Worm (Caenorhabditis elegans) whole organism, L4 larva: ENCODE data around the gene amx-1.
A peak's percentile ranks its signal among the peaks of the same experiment; 100 is the strongest.
"Not testable (repeated sequence)": the region's sequence is repeated elsewhere in the genome, so short reads cannot be mapped to it uniquely, and the experiment has no call there.

Experiments
- D1046.2 ChIP-seq: fragments of 200-800 bp; sonication (Bioruptor generic); IDR thresholded peaks from 2 replicates; pipeline ENCODE4 v1.3.6; 2022; ENCODE audit warnings: missing genetic modification characterization, missing compliant biosample characterization
- F37D6.2 ChIP-seq: sonication (generic microtip); optimal IDR thresholded peaks from 2 replicates; lab custom pipeline; 2016; ENCODE audit warnings: mild to moderate bottlenecking, missing genetic modification characterization, missing compliant biosample characterization
- T20F7.1 ChIP-seq: fragments of 200-800 bp; sonication (Bioruptor generic); optimal IDR thresholded peaks from 2 replicates; lab custom pipeline; 2018; ENCODE audit warnings: mild to moderate bottlenecking, missing genetic modification characterization, missing compliant biosample characterization
- Y105C5A.15 ChIP-seq: fragments of 200-800 bp; sonication (Bioruptor generic); IDR thresholded peaks from 2 replicates; pipeline ENCODE4 v1.3.6; 2022; ENCODE audit warnings: missing genetic modification characterization, missing compliant biosample characterization
- Y75B8A.6 ChIP-seq: fragments of 200-800 bp; sonication (Bioruptor generic); IDR thresholded peaks from 2 replicates; pipeline ENCODE4 v1.3.6; 2022; ENCODE audit warnings: missing genetic modification reagents, missing genetic modification characterization, missing compliant biosample characterization
- ZK337.2 ChIP-seq: fragments of 200-800 bp; sonication (Bioruptor generic); IDR thresholded peaks from 2 replicates; pipeline ENCODE4 v1.3.6; 2022; ENCODE audit warnings: missing genetic modification reagents, missing genetic modification characterization, missing compliant biosample characterization
- ZK546.5 ChIP-seq, 2 experiments: sonication (generic microtip); optimal IDR thresholded peaks; 2 replicates each; lab custom pipeline; 2017; ENCODE audit warnings: missing biosample characterization in 2 of 2, missing genetic modification characterization in 2 of 2
- aly-2 ChIP-seq: sonication (generic microtip); optimal IDR thresholded peaks from 2 replicates; lab custom pipeline; 2018; ENCODE audit warnings: missing biosample characterization, missing genetic modification characterization
- ama-1 ChIP-seq: fragments of 150-350 bp; optimal IDR thresholded peaks from 2 replicates; lab custom pipeline; 2014; ENCODE audit warnings: inconsistent platforms, mixed read lengths
- attf-4 ChIP-seq: sonication (generic microtip); optimal IDR thresholded peaks from 3 replicates; lab custom pipeline; 2017; ENCODE audit warnings: missing biosample characterization, missing genetic modification characterization
- ceh-28 ChIP-seq: fragments of 150-350 bp; optimal IDR thresholded peaks from 2 replicates; lab custom pipeline; 2014; ENCODE audit warnings: missing biosample characterization, missing genetic modification reagents, missing genetic modification characterization
- ces-1 ChIP-seq: fragments of 150-350 bp; sonication (generic microtip); optimal IDR thresholded peaks from 4 replicates; lab custom pipeline; 2014; ENCODE audit warnings: missing biosample characterization, missing genetic modification reagents, missing genetic modification characterization
- ctbp-1 ChIP-seq: fragments of 200-800 bp; sonication (Bioruptor generic); IDR thresholded peaks from 2 replicates; pipeline ENCODE4 v1.3.6; 2022; ENCODE audit warnings: missing genetic modification reagents, missing genetic modification characterization, missing compliant biosample characterization
- daf-16 ChIP-seq, 3 experiments: sonication (generic microtip); optimal IDR thresholded peaks; 2 replicates each; lab custom pipeline; 2016 to 2017; ENCODE audit warnings: missing genetic modification characterization in 3 of 3, missing genetic modification reagents in 3 of 3, mild to moderate bottlenecking in 2 of 3, missing compliant biosample characterization in 2 of 3, missing biosample characterization in 1 of 3, moderate library complexity in 1 of 3
- daf-19 ChIP-seq: fragments of 200-800 bp; sonication (Bioruptor generic); conservative IDR thresholded peaks from 2 replicates; pipeline ENCODE4 v1.3.6; 2022; ENCODE audit warnings: missing genetic modification characterization, missing compliant biosample characterization
- dmd-6 ChIP-seq: fragments of 200-800 bp; sonication (Bioruptor generic); IDR thresholded peaks from 2 replicates; pipeline ENCODE4 v1.3.6; 2022; ENCODE audit warnings: missing genetic modification reagents, missing genetic modification characterization, missing compliant biosample characterization
- duxl-1 ChIP-seq: sonication (generic microtip); optimal IDR thresholded peaks from 2 replicates; lab custom pipeline; 2016; ENCODE audit warnings: mild to moderate bottlenecking, missing genetic modification characterization, moderate library complexity, missing compliant biosample characterization; ENCODE audit not compliant: poor library complexity
- dve-1 ChIP-seq: sonication (generic microtip); optimal IDR thresholded peaks from 2 replicates; lab custom pipeline; 2017; ENCODE audit warnings: antibody characterized with exemption, mild to moderate bottlenecking, missing genetic modification characterization, missing compliant biosample characterization; ENCODE audit not compliant: insufficient read depth
- egl-43 ChIP-seq: fragments of 200-800 bp; sonication (Bioruptor generic); IDR thresholded peaks from 2 replicates; pipeline ENCODE4 v1.3.6; 2022; ENCODE audit warnings: missing genetic modification reagents, missing genetic modification characterization, missing compliant biosample characterization
- hif-1 ChIP-seq, 2 experiments: sonication (generic microtip); optimal IDR thresholded peaks; 2 replicates each; lab custom pipeline; 2016 to 2017; ENCODE audit warnings: missing compliant biosample characterization in 2 of 2, missing genetic modification characterization in 2 of 2, missing genetic modification reagents in 2 of 2, missing genotype in 2 of 2, mild to moderate bottlenecking in 1 of 2
- hlh-11 ChIP-seq: fragments of 200-800 bp; sonication (Bioruptor generic); optimal IDR thresholded peaks from 2 replicates; lab custom pipeline; 2018; ENCODE audit warnings: mild to moderate bottlenecking, missing genetic modification characterization, missing compliant biosample characterization
- lim-7 ChIP-seq: fragments of 200-800 bp; sonication (Bioruptor generic); IDR thresholded peaks from 2 replicates; pipeline ENCODE4 v1.3.6; 2022; ENCODE audit warnings: missing genetic modification characterization, missing compliant biosample characterization
- lin-1 ChIP-seq: fragments of 200-800 bp; sonication (Bioruptor generic); IDR thresholded peaks from 2 replicates; pipeline ENCODE4 v1.3.6; 2022; ENCODE audit warnings: missing genetic modification reagents, missing genetic modification characterization, missing compliant biosample characterization
- lin-15B ChIP-seq: fragments of 150-350 bp; sonication (generic microtip); optimal IDR thresholded peaks from 3 replicates; lab custom pipeline; 2014; ENCODE audit warnings: missing biosample characterization, missing genetic modification characterization
- lin-38 ChIP-seq: fragments of 200-800 bp; sonication (Bioruptor generic); IDR thresholded peaks from 2 replicates; pipeline ENCODE4 v1.3.6; 2022; ENCODE audit warnings: missing genetic modification reagents, missing genetic modification characterization, missing compliant biosample characterization
- lsy-2 ChIP-seq, 2 experiments: fragments of 150-350 bp in 1 of 2; sonication (generic microtip) in 1 of 2; optimal IDR thresholded peaks; 2 replicates each; lab custom pipeline; 2014 to 2017; ENCODE audit warnings: missing biosample characterization in 2 of 2, missing genetic modification characterization in 2 of 2
- madf-5 ChIP-seq, 2 experiments: fragments of 200-800 bp; sonication (Bioruptor generic); IDR thresholded peaks; 2 replicates each; pipeline ENCODE4 v1.3.6; 2022; ENCODE audit warnings: missing compliant biosample characterization in 2 of 2, missing genetic modification characterization in 2 of 2
- mdl-1 ChIP-seq, 2 experiments: fragments of 150-350 bp in 1 of 2; sonication (generic microtip) in 1 of 2; optimal IDR thresholded peaks; 2 replicates each; lab custom pipeline; 2014 to 2017; ENCODE audit warnings: missing biosample characterization in 2 of 2, missing genetic modification characterization in 2 of 2
- mdt-29 ChIP-seq: fragments of 200-800 bp; sonication (Bioruptor generic); IDR thresholded peaks from 2 replicates; pipeline ENCODE4 v1.3.6; 2022; ENCODE audit warnings: missing genetic modification reagents, missing genetic modification characterization, missing compliant biosample characterization
- mes-2 ChIP-seq: sonication (generic microtip); optimal IDR thresholded peaks from 2 replicates; lab custom pipeline; 2016; ENCODE audit warnings: missing genotype, mild to moderate bottlenecking, missing genetic modification characterization, missing compliant biosample characterization; ENCODE audit not compliant: poor library complexity, severe bottlenecking
- mxl-2 ChIP-seq: fragments of 200-800 bp; sonication (Bioruptor generic); conservative IDR thresholded peaks from 2 replicates; pipeline ENCODE4 v1.3.6; 2022; ENCODE audit warnings: missing genetic modification reagents, missing genetic modification characterization, missing compliant biosample characterization
- nhr-10 ChIP-seq: fragments of 150-350 bp; optimal IDR thresholded peaks from 2 replicates; lab custom pipeline; 2014; ENCODE audit warnings: missing biosample characterization, missing genetic modification characterization
- nhr-237 ChIP-seq: sonication (generic microtip); optimal IDR thresholded peaks from 2 replicates; lab custom pipeline; 2017; ENCODE audit warnings: missing biosample characterization, missing genetic modification characterization
- nhr-28 ChIP-seq: fragments of 150-350 bp; optimal IDR thresholded peaks from 2 replicates; lab custom pipeline; 2014; ENCODE audit warnings: missing biosample characterization, missing genetic modification characterization
- nhr-42 ChIP-seq: fragments of 200-800 bp; sonication (Bioruptor generic); IDR thresholded peaks from 2 replicates; pipeline ENCODE4 v1.3.6; 2022; ENCODE audit warnings: missing genetic modification characterization, missing compliant biosample characterization
- nhr-6 ChIP-seq: fragments of 150-350 bp; optimal IDR thresholded peaks from 2 replicates; lab custom pipeline; 2014; ENCODE audit warnings: missing biosample characterization, missing genetic modification characterization
- nhr-77 ChIP-seq: fragments of 150-350 bp; optimal IDR thresholded peaks from 2 replicates; lab custom pipeline; 2014; ENCODE audit warnings: missing biosample characterization, missing genetic modification characterization
- pha-4 ChIP-seq, 2 experiments: fragments of 150-350 bp in 1 of 2; fragments of 200-800 bp in 1 of 2; sonication (Bioruptor generic) in 1 of 2; IDR thresholded peaks in 1 of 2; optimal IDR thresholded peaks in 1 of 2; 2 replicates each; pipeline versions ENCODE4 v1.3.6 to Lab custom; 2014 to 2022; ENCODE audit warnings: missing genetic modification characterization in 2 of 2, missing genetic modification reagents in 2 of 2, missing biosample characterization in 1 of 2, missing compliant biosample characterization in 1 of 2
- php-3 ChIP-seq: fragments of 200-800 bp; sonication (Bioruptor generic); IDR thresholded peaks from 2 replicates; pipeline ENCODE4 v1.3.6; 2022; ENCODE audit warnings: missing genetic modification reagents, missing genetic modification characterization, missing compliant biosample characterization
- pqm-1 ChIP-seq: sonication (generic microtip); optimal IDR thresholded peaks from 2 replicates; lab custom pipeline; 2017; ENCODE audit warnings: missing biosample characterization, missing genetic modification characterization
- sdz-12 ChIP-seq: fragments of 200-800 bp; sonication (Bioruptor generic); optimal IDR thresholded peaks from 2 replicates; lab custom pipeline; 2018; ENCODE audit warnings: mild to moderate bottlenecking, missing genetic modification characterization, missing compliant biosample characterization
- snpc-4 ChIP-seq: fragments of 150-350 bp; optimal IDR thresholded peaks from 2 replicates; lab custom pipeline; 2014; ENCODE audit warnings: missing biosample characterization, missing genetic modification characterization
- spr-3 ChIP-seq: fragments of 200-800 bp; sonication (Bioruptor generic); optimal IDR thresholded peaks from 2 replicates; lab custom pipeline; 2018; ENCODE audit warnings: mild to moderate bottlenecking, missing genetic modification characterization, missing compliant biosample characterization
- unc-130 ChIP-seq: sonication (generic microtip); optimal IDR thresholded peaks from 2 replicates; lab custom pipeline; 2016; ENCODE audit warnings: missing genetic modification reagents, missing genetic modification characterization, missing compliant biosample characterization
- vab-7 ChIP-seq: fragments of 200-800 bp; sonication (Bioruptor generic); IDR thresholded peaks from 2 replicates; pipeline ENCODE4 v1.3.6; 2022; ENCODE audit warnings: missing genetic modification reagents, missing genetic modification characterization, missing compliant biosample characterization
- zag-1 ChIP-seq: fragments of 150-350 bp; optimal IDR thresholded peaks from 2 replicates; lab custom pipeline; 2014; ENCODE audit warnings: missing biosample characterization, missing genetic modification characterization
- zfp-2 ChIP-seq: sonication (generic microtip); optimal IDR thresholded peaks from 2 replicates; lab custom pipeline; 2016; ENCODE audit warnings: mild to moderate bottlenecking, missing genetic modification characterization, missing compliant biosample characterization
- ztf-11 ChIP-seq: fragments of 150-350 bp; optimal IDR thresholded peaks from 2 replicates; lab custom pipeline; 2014; ENCODE audit warnings: missing biosample characterization, missing genetic modification characterization

The amx-1 gene

ce11 chrIII:3858003-3858402 lies 35.8 kb downstream of the amx-1 start:
- TF ChIP-seq php-3: 0 out of 2 replicates have a peak, but pooled peaks have one; percentile 30
- peak in 1 of 2 experiments; percentile 30 for TF ChIP-seq lsy-2 (tag; optimal IDR thresholded peaks at IDR 0.05; lab: Kevin White, UChicago)
- peak; percentile 8 for TF ChIP-seq nhr-28 (tag; lab: Kevin White, UChicago)
- TF ChIP-seq mxl-2: 0 out of 2 replicates have a peak, but pooled peaks have one; percentile 22
- peak; percentile 69 for TF ChIP-seq dmd-6
- not testable (repeated sequence) for TF ChIP-seq daf-16 (GFP tag; optimal IDR thresholded peaks at IDR 0.05; lab: Kevin White, UChicago)
- TF ChIP-seq daf-16 (tag; optimal IDR thresholded peaks at IDR 0.05; lab: Kevin White, UChicago): peak; percentile 91
- TF ChIP-seq dve-1 (tag; lab: Kevin White, UChicago): peak; percentile 46
- TF ChIP-seq hlh-11 (tag; lab: Kevin White, UChicago): peak; percentile 40

ce11 chrIII:3862918-3863385 lies 40.7 kb downstream of the amx-1 start, which contains the start of gene brc-1:
Gene brc-1, minus strand, starts transcription at chrIII:3862968.
- no peak for TF ChIP-seq sdz-12 (GFP tag; lab: Kevin White, UChicago)
- TF ChIP-seq lim-7 (GFP tag; lab: Robert Waterston, UW): peak; percentile 57; the same call in 1 of the 2 replicates
- TF ChIP-seq pha-4 (GFP tag; IDR thresholded peaks at IDR 0.05; lab: Robert Waterston, UW): peak; percentile 69
- no peak for TF ChIP-seq pha-4 (tag; optimal IDR thresholded peaks at IDR 0.05; lab: Kevin White, UChicago)
- no peak for TF ChIP-seq daf-19 (GFP tag; lab: Robert Waterston, UW)
- TF ChIP-seq mes-2 (tag; lab: Kevin White, UChicago): peak; percentile 87
- peak; percentile 86 for TF ChIP-seq nhr-77 (tag; lab: Kevin White, UChicago)
- no peak for TF ChIP-seq mdt-29 (GFP tag; lab: Robert Waterston, UW)
- peak; percentile 51 to 84 for TF ChIP-seq mdl-1 (tag; optimal IDR thresholded peaks at IDR 0.05; lab: Kevin White, UChicago)
- TF ChIP-seq spr-3: peak; percentile 30
- TF ChIP-seq hif-1 (tag; optimal IDR thresholded peaks at IDR 0.05; lab: Kevin White, UChicago): peak; percentile 33 to 90
- peak; percentile 73 for TF ChIP-seq T20F7.1 (GFP tag; lab: Kevin White, UChicago)
- peak; percentile 66 for TF ChIP-seq lin-15B
- no peak for TF ChIP-seq ces-1 (GFP tag; lab: Kevin White, UChicago)
- no peak for TF ChIP-seq ztf-11 (tag; lab: Kevin White, UChicago)
- TF ChIP-seq lin-1 (GFP tag; lab: Robert Waterston, UW): peak; percentile 55; the same call in 1 of the 2 replicates
- peak; percentile 85 for TF ChIP-seq egl-43 (GFP tag; lab: Robert Waterston, UW)
- TF ChIP-seq zag-1 (tag; lab: Kevin White, UChicago): no peak
- no peak for TF ChIP-seq attf-4 (tag; lab: Kevin White, UChicago)
- TF ChIP-seq Y105C5A.15 (GFP tag; lab: Robert Waterston, UW): no peak
- TF ChIP-seq nhr-237 (tag; lab: Kevin White, UChicago): peak; percentile 53
- TF ChIP-seq pqm-1 (tag; lab: Kevin White, UChicago): peak; percentile 35
- peak; percentile 61; the same call in 1 of the 2 replicates for TF ChIP-seq vab-7 (GFP tag; lab: Robert Waterston, UW)
- peak; percentile 99 for TF ChIP-seq ama-1 (lab: Kevin White, UChicago)
- peak; percentile 97 for TF ChIP-seq lin-38 (GFP tag; lab: Robert Waterston, UW)
- TF ChIP-seq snpc-4 (tag; lab: Kevin White, UChicago): peak; percentile 33
- TF ChIP-seq ZK337.2 (GFP tag; lab: Robert Waterston, UW): no peak
- no peak for TF ChIP-seq aly-2
- peak; percentile 56 for TF ChIP-seq duxl-1 (tag; lab: Kevin White, UChicago)
- no peak for TF ChIP-seq unc-130
- no peak for TF ChIP-seq ceh-28 (tag; lab: Kevin White, UChicago)
- TF ChIP-seq nhr-10 (tag; lab: Kevin White, UChicago): no peak
- no peak for TF ChIP-seq ZK546.5 (tag; optimal IDR thresholded peaks at IDR 0.05; lab: Kevin White, UChicago)
- peak; percentile 69 for TF ChIP-seq F37D6.2
- TF ChIP-seq madf-5 (GFP tag; IDR thresholded peaks at IDR 0.05; lab: Robert Waterston, UW): no peak
- TF ChIP-seq nhr-42 (GFP tag; lab: Robert Waterston, UW): peak; percentile 21; the same call in 1 of the 2 replicates
- peak; percentile 41; the same call in 1 of the 2 replicates for TF ChIP-seq Y75B8A.6 (GFP tag; lab: Robert Waterston, UW)
- peak; percentile 73; the same call in 1 of the 2 replicates for TF ChIP-seq D1046.2 (GFP tag; lab: Robert Waterston, UW)
- TF ChIP-seq nhr-6 (tag; lab: Kevin White, UChicago): peak; percentile 86
- TF ChIP-seq mxl-2: no peak
- TF ChIP-seq ctbp-1: peak; percentile 92
- peak; percentile 83 for TF ChIP-seq dve-1 (tag; lab: Kevin White, UChicago)
- peak; percentile 26 for TF ChIP-seq zfp-2 (tag; lab: Kevin White, UChicago)
